Fruit fly (Drosophila melanogaster): ENCODE data around the gene CG6398.

- no peak for TF ChIP-seq CG8478 (optimal IDR thresholded peaks at IDR 0.05)
- TF ChIP-seq CTCF (optimal IDR thresholded peaks at IDR 0.05): peak; percentile 33 to 47
Measured at dm6 chrX:17850179-17850578, 19.6 kb downstream of the CG6398 start, which contains the start of the genes CG15814 and Spt7.
